Worm (Caenorhabditis elegans) whole organism, late embryonic: ENCODE data around the gene C03C10.7.

Source experiments
- ceh-45 ChIP-seq: fragments of 200-800 bp; sonication (Bioruptor generic); IDR thresholded peaks from 2 replicates; pipeline ENCODE4 v1.3.6; 2022; ENCODE audit warnings: missing genetic modification reagents, missing genetic modification characterization, missing compliant biosample characterization
- madf-2 ChIP-seq: sonication (generic microtip); optimal IDR thresholded peaks from 2 replicates; lab custom pipeline; 2017; ENCODE audit warnings: missing genetic modification characterization, missing compliant biosample characterization
- nfya-1 ChIP-seq: sonication (generic microtip); optimal IDR thresholded peaks from 2 replicates; lab custom pipeline; 2017; ENCODE audit warnings: missing genetic modification characterization, mild to moderate bottlenecking, missing compliant biosample characterization, antibody characterized with exemption, moderate library complexity
- sox-4 ChIP-seq: sonication (generic microtip); optimal IDR thresholded peaks from 2 replicates; lab custom pipeline; 2017; ENCODE audit warnings: mild to moderate bottlenecking, missing genetic modification characterization, inconsistent platforms, missing compliant biosample characterization

ce11 chrIII:4107929-4108520 lies 12.2 kb downstream of the C03C10.7 start:
- TF ChIP-seq madf-2 (tag; lab: Kevin White, UChicago), result no peak
- TF ChIP-seq sox-4, result no peak
- no peak for TF ChIP-seq ceh-45
- TF ChIP-seq nfya-1, result peak; percentile 57
